Worm (Caenorhabditis elegans) whole organism, L3 larva: ENCODE data around the gene tin-9.1.

ENCODE experiments used
- R02D3.7 ChIP-seq: fragments of 150-350 bp; optimal IDR thresholded peaks from 2 replicates; lab custom pipeline; 2014; ENCODE audit warnings: missing biosample characterization, missing genetic modification characterization
- ZK546.5 ChIP-seq: sonication (generic microtip); optimal IDR thresholded peaks from 2 replicates; lab custom pipeline; 2017; ENCODE audit warnings: missing biosample characterization, missing genetic modification characterization
- aly-2 ChIP-seq: fragments of 150-350 bp; optimal IDR thresholded peaks from 2 replicates; lab custom pipeline; 2014; ENCODE audit warnings: missing biosample characterization, missing genetic modification characterization
- ama-1 ChIP-seq: fragments of 150-350 bp; optimal IDR thresholded peaks from 2 replicates; lab custom pipeline; 2018
- ceh-16 ChIP-seq: sonication (generic microtip); optimal IDR thresholded peaks from 2 replicates; lab custom pipeline; 2017; ENCODE audit warnings: missing biosample characterization, missing genetic modification characterization
- ceh-28 ChIP-seq: fragments of 150-350 bp; optimal IDR thresholded peaks from 2 replicates; lab custom pipeline; 2014; ENCODE audit warnings: missing biosample characterization, missing genetic modification reagents, missing genetic modification characterization
- ceh-82 ChIP-seq: fragments of 150-350 bp; optimal IDR thresholded peaks from 2 replicates; lab custom pipeline; 2014; ENCODE audit warnings: missing biosample characterization, missing genetic modification characterization
- ceh-9 ChIP-seq: sonication (generic microtip); optimal IDR thresholded peaks from 2 replicates; lab custom pipeline; 2018; ENCODE audit warnings: missing biosample characterization, missing genetic modification characterization
- daf-12 ChIP-seq: fragments of 150-350 bp; optimal IDR thresholded peaks from 2 replicates; lab custom pipeline; 2014; ENCODE audit warnings: missing biosample characterization, missing genetic modification reagents, missing genetic modification characterization
- egl-27 ChIP-seq: sonication (generic microtip); optimal IDR thresholded peaks from 4 replicates; lab custom pipeline; 2017; ENCODE audit warnings: missing biosample characterization, missing genetic modification reagents, missing genetic modification characterization
- egl-5 ChIP-seq: fragments of 150-350 bp; optimal IDR thresholded peaks from 2 replicates; lab custom pipeline; 2017; ENCODE audit warnings: missing biosample characterization, missing genetic modification reagents, missing genetic modification characterization, inconsistent platforms
- elt-1 ChIP-seq: fragments of 150-350 bp; optimal IDR thresholded peaks from 2 replicates; lab custom pipeline; 2014; ENCODE audit warnings: missing biosample characterization, missing genetic modification characterization
- elt-2 ChIP-seq: sonication (generic microtip); optimal IDR thresholded peaks from 2 replicates; lab custom pipeline; 2016; ENCODE audit warnings: missing genetic modification reagents, mild to moderate bottlenecking, missing genetic modification characterization, missing compliant biosample characterization
- elt-3 ChIP-seq, 3 experiments: fragments of 150-350 bp in 1 of 3; sonication (generic microtip) in 2 of 3; optimal IDR thresholded peaks; 2 replicates in 2 of 3; 4 replicates in 1 of 3; lab custom pipeline; 2014 to 2017; ENCODE audit warnings: missing biosample characterization in 3 of 3, missing genetic modification characterization in 3 of 3
- eor-1 ChIP-seq, 2 experiments: fragments of 150-350 bp; optimal IDR thresholded peaks; 2 replicates each; lab custom pipeline; 2014 to 2018; ENCODE audit warnings: missing biosample characterization in 2 of 2, missing genetic modification characterization in 2 of 2
- fkh-2 ChIP-seq: fragments of 150-350 bp; optimal IDR thresholded peaks from 2 replicates; lab custom pipeline; 2014; ENCODE audit warnings: missing biosample characterization, missing genetic modification reagents, missing genetic modification characterization
- fos-1 ChIP-seq: fragments of 150-350 bp; optimal IDR thresholded peaks from 2 replicates; lab custom pipeline; 2014; ENCODE audit warnings: missing biosample characterization, missing genetic modification characterization
- hmg-11 ChIP-seq: sonication (generic microtip); optimal IDR thresholded peaks from 2 replicates; lab custom pipeline; 2016; ENCODE audit warnings: missing genetic modification characterization, missing compliant biosample characterization
- jun-1 ChIP-seq: fragments of 150-350 bp; optimal IDR thresholded peaks from 2 replicates; lab custom pipeline; 2014; ENCODE audit warnings: missing biosample characterization, missing genetic modification reagents, missing genetic modification characterization
- lin-15B ChIP-seq: fragments of 150-350 bp; optimal IDR thresholded peaks from 2 replicates; lab custom pipeline; 2014; ENCODE audit warnings: missing biosample characterization, missing genetic modification characterization
- lin-39 ChIP-seq: fragments of 150-350 bp; optimal IDR thresholded peaks from 2 replicates; lab custom pipeline; 2018; ENCODE audit warnings: missing biosample characterization, missing genetic modification reagents, missing genetic modification characterization
- lsy-12 ChIP-seq: sonication (generic microtip); optimal IDR thresholded peaks from 2 replicates; lab custom pipeline; 2016; ENCODE audit warnings: mild to moderate bottlenecking, missing genetic modification characterization, missing compliant biosample characterization
- mdl-1 ChIP-seq: fragments of 150-350 bp; optimal IDR thresholded peaks from 2 replicates; lab custom pipeline; 2014; ENCODE audit warnings: missing biosample characterization, missing genetic modification characterization
- mml-1 ChIP-seq: fragments of 150-350 bp; sonication (generic microtip); optimal IDR thresholded peaks from 3 replicates; lab custom pipeline; 2014; ENCODE audit warnings: missing biosample characterization, missing genetic modification characterization
- nfya-1 ChIP-seq: sonication (generic microtip); optimal IDR thresholded peaks from 2 replicates; lab custom pipeline; 2017; ENCODE audit warnings: missing genetic modification characterization, mild to moderate bottlenecking, missing compliant biosample characterization, antibody characterized with exemption, moderate library complexity; ENCODE audit not compliant: insufficient read depth
- nhr-11 ChIP-seq: fragments of 150-350 bp; optimal IDR thresholded peaks from 2 replicates; lab custom pipeline; 2014; ENCODE audit warnings: missing biosample characterization, missing genetic modification characterization
- nhr-12 ChIP-seq: fragments of 150-350 bp; optimal IDR thresholded peaks from 2 replicates; lab custom pipeline; 2014; ENCODE audit warnings: missing biosample characterization, missing genetic modification characterization
- nhr-23 ChIP-seq: fragments of 150-350 bp; optimal IDR thresholded peaks from 2 replicates; lab custom pipeline; 2014; ENCODE audit warnings: missing biosample characterization, missing genetic modification reagents, missing genetic modification characterization
- nhr-237 ChIP-seq: fragments of 150-350 bp; optimal IDR thresholded peaks from 2 replicates; lab custom pipeline; 2014; ENCODE audit warnings: missing biosample characterization, missing genetic modification characterization
- nhr-25 ChIP-seq: sonication (generic microtip); optimal IDR thresholded peaks from 2 replicates; lab custom pipeline; 2017; ENCODE audit warnings: missing biosample characterization, missing genetic modification characterization
- nhr-28 ChIP-seq: fragments of 150-350 bp; optimal IDR thresholded peaks from 2 replicates; lab custom pipeline; 2014; ENCODE audit warnings: missing biosample characterization, missing genetic modification characterization
- nhr-43 ChIP-seq: sonication (generic microtip); optimal IDR thresholded peaks from 2 replicates; lab custom pipeline; 2016; ENCODE audit warnings: mild to moderate bottlenecking, missing genetic modification characterization, missing compliant biosample characterization; ENCODE audit not compliant: poor library complexity, severe bottlenecking
- nhr-67 ChIP-seq: fragments of 150-350 bp; optimal IDR thresholded peaks from 2 replicates; lab custom pipeline; 2014; ENCODE audit warnings: missing biosample characterization, missing genetic modification characterization
- nhr-76 ChIP-seq: fragments of 150-350 bp; sonication (generic microtip); optimal IDR thresholded peaks from 5 replicates; lab custom pipeline; 2014; ENCODE audit warnings: missing biosample characterization, missing genetic modification characterization
- nhr-77 ChIP-seq: fragments of 150-350 bp; optimal IDR thresholded peaks from 2 replicates; lab custom pipeline; 2014; ENCODE audit warnings: missing biosample characterization, missing genetic modification characterization
- pha-4 ChIP-seq: fragments of 150-350 bp; optimal IDR thresholded peaks from 2 replicates; lab custom pipeline; 2014; ENCODE audit warnings: missing biosample characterization, missing genetic modification reagents, missing genetic modification characterization
- pqm-1 ChIP-seq: fragments of 150-350 bp; optimal IDR thresholded peaks from 2 replicates; lab custom pipeline; 2017; ENCODE audit warnings: missing biosample characterization, missing genetic modification characterization, inconsistent platforms
- sea-2 ChIP-seq: fragments of 150-350 bp; sonication (generic microtip); optimal IDR thresholded peaks from 4 replicates; lab custom pipeline; 2014; ENCODE audit warnings: missing biosample characterization, missing genetic modification reagents, missing genetic modification characterization
- skn-1 ChIP-seq: fragments of 150-350 bp; optimal IDR thresholded peaks from 2 replicates; lab custom pipeline; 2014; ENCODE audit warnings: missing biosample characterization, missing genetic modification characterization
- unc-39 ChIP-seq: sonication (generic microtip); optimal IDR thresholded peaks from 4 replicates; lab custom pipeline; 2017; ENCODE audit warnings: missing biosample characterization, missing genetic modification characterization
- unc-62 ChIP-seq: fragments of 150-350 bp; sonication (generic microtip); optimal IDR thresholded peaks from 4 replicates; lab custom pipeline; 2014; ENCODE audit warnings: missing biosample characterization, missing genetic modification reagents, missing genetic modification characterization
- zag-1 ChIP-seq: fragments of 150-350 bp; optimal IDR thresholded peaks from 2 replicates; lab custom pipeline; 2014; ENCODE audit warnings: missing biosample characterization, missing genetic modification characterization
- ztf-11 ChIP-seq: fragments of 150-350 bp; optimal IDR thresholded peaks from 2 replicates; lab custom pipeline; 2014; ENCODE audit warnings: missing biosample characterization, missing genetic modification characterization
- ztf-4 ChIP-seq: fragments of 150-350 bp; optimal IDR thresholded peaks from 2 replicates; lab custom pipeline; 2014; ENCODE audit warnings: missing biosample characterization, missing genetic modification characterization

The tin-9.1 gene

ce11 chrIV:7047762-7048178 is 3.4 kb upstream of the tin-9.1 start:
- TF ChIP-seq pha-4 (peak; percentile 57), zag-1 (no peak), nhr-76 (tag; lab: Kevin White, UChicago) (peak; percentile 8), pqm-1 (tag; lab: Kevin White, UChicago) (peak; percentile 92), nhr-12 (tag; lab: Kevin White, UChicago) (no peak), ceh-28 (tag; lab: Kevin White, UChicago) (peak; percentile 51), ceh-82 (tag; lab: Kevin White, UChicago) (no peak), daf-12 (no peak), elt-2 (peak; percentile 96), jun-1 (tag; lab: Kevin White, UChicago) (peak; percentile 81), nhr-23 (tag; lab: Kevin White, UChicago) (peak; percentile 69), lsy-12 (tag; lab: Kevin White, UChicago) (peak; percentile 57), nhr-43 (tag; lab: Kevin White, UChicago) (peak; percentile 81), egl-27 (tag; lab: Kevin White, UChicago) (no peak), elt-3 (tag; optimal IDR thresholded peaks at IDR 0.05; lab: Kevin White, UChicago) (peak in 1 of 3 experiments; percentile 75), lin-15B (no peak), nfya-1 (tag; lab: Kevin White, UChicago) (peak; percentile 58), R02D3.7 (tag; lab: Kevin White, UChicago) (no peak), fos-1 (tag; lab: Kevin White, UChicago) (no peak), hmg-11 (tag; lab: Kevin White, UChicago) (peak; percentile 46), nhr-11 (tag; lab: Kevin White, UChicago) (no peak), ama-1 (lab: Kevin White, UChicago) (no peak), skn-1 (peak; percentile 57), nhr-25 (tag; lab: Kevin White, UChicago) (peak; percentile 78), ceh-16 (tag; lab: Kevin White, UChicago) (no peak), ztf-4 (tag; lab: Kevin White, UChicago) (peak; percentile 16), ZK546.5 (tag; lab: Kevin White, UChicago) (no peak), mml-1 (tag; lab: Kevin White, UChicago) (peak; percentile 68), unc-39 (tag; lab: Kevin White, UChicago) (no peak), egl-5 (tag; lab: Kevin White, UChicago) (peak; percentile 26), mdl-1 (tag; lab: Kevin White, UChicago) (peak; percentile 33), nhr-77 (tag; lab: Kevin White, UChicago) (no peak), elt-1 (tag; lab: Kevin White, UChicago) (peak; percentile 67), eor-1 (tag; optimal IDR thresholded peaks at IDR 0.05; lab: Kevin White, UChicago) (peak in 1 of 2 experiments; percentile 4), sea-2 (GFP tag; lab: Kevin White, UChicago) (no peak)

ce11 chrIV:7046641-7047361 is 2.4 kb upstream of the tin-9.1 start:
- TF ChIP-seq pha-4 (peak; percentile 62), lsy-12 (tag; lab: Kevin White, UChicago) (no peak), jun-1 (tag; lab: Kevin White, UChicago) (no peak), aly-2 (tag; lab: Kevin White, UChicago) (no peak), nfya-1 (tag; lab: Kevin White, UChicago) (peak; percentile 26), fkh-2 (tag; lab: Kevin White, UChicago) (no peak), mml-1 (tag; lab: Kevin White, UChicago) (no peak), ceh-16 (tag; lab: Kevin White, UChicago) (no peak), nhr-237 (tag; lab: Kevin White, UChicago) (no peak), lin-15B (no peak), ZK546.5 (tag; lab: Kevin White, UChicago) (no peak), unc-62 (GFP tag; lab: Kevin White, UChicago) (no peak), elt-2 (peak; percentile 39), nhr-12 (tag; lab: Kevin White, UChicago) (no peak), nhr-23 (tag; lab: Kevin White, UChicago) (peak; percentile 27), fos-1 (tag; lab: Kevin White, UChicago) (no peak), mdl-1 (tag; lab: Kevin White, UChicago) (no peak), zag-1 (no peak), nhr-67 (no peak), nhr-28 (no peak), ztf-11 (tag; lab: Kevin White, UChicago) (no peak), elt-3 (tag; optimal IDR thresholded peaks at IDR 0.05; lab: Kevin White, UChicago) (no peak), ceh-9 (tag; lab: Kevin White, UChicago) (no peak), egl-27 (tag; lab: Kevin White, UChicago) (no peak), nhr-43 (tag; lab: Kevin White, UChicago) (no peak), nhr-25 (tag; lab: Kevin White, UChicago) (peak; percentile 4), ama-1 (lab: Kevin White, UChicago) (peak; percentile 18), ceh-28 (tag; lab: Kevin White, UChicago) (no peak), pqm-1 (tag; lab: Kevin White, UChicago) (peak; percentile 56), elt-1 (tag; lab: Kevin White, UChicago) (peak; percentile 7), lin-39 (tag; lab: Kevin White, UChicago) (no peak), sea-2 (GFP tag; lab: Kevin White, UChicago) (no peak)
